Fruit fly (Drosophila melanogaster): ENCODE data around the gene CG14294.

The CG14294 gene

dm6 chr3R:18923208-18923761, 21.2 kb upstream of the CG14294 start (continued):
- TF ChIP-seq nerfin-1 (tag; optimal IDR thresholded peaks at IDR 0.05), result no peak
- no peak for TF ChIP-seq kay (GFP tag; optimal IDR thresholded peaks at IDR 0.05)
- TF ChIP-seq Oli (tag; optimal IDR thresholded peaks at IDR 0.05), result no peak
- no peak for TF ChIP-seq CG18599 (GFP tag; optimal IDR thresholded peaks at IDR 0.05)
- TF ChIP-seq cg (GFP tag; optimal IDR thresholded peaks at IDR 0.05), result peak; percentile 78
- TF ChIP-seq CG6175 (GFP tag; IDR thresholded peaks at IDR 0.05), result no peak
- TF ChIP-seq Jarid2 (GFP tag; optimal IDR thresholded peaks at IDR 0.05), result no peak
- no peak for TF ChIP-seq caup (GFP tag; optimal IDR thresholded peaks at IDR 0.05; ENCODE audit: severe bottlenecking)
- TF ChIP-seq CG3163 (GFP tag; optimal IDR thresholded peaks at IDR 0.05), result peak; percentile 3
- TF ChIP-seq Nf-YB (GFP tag; optimal IDR thresholded peaks at IDR 0.05), result peak; percentile 96
- TF ChIP-seq sisA (GFP tag; IDR thresholded peaks at IDR 0.05), result no peak
- TF ChIP-seq esg (GFP tag; conservative IDR thresholded peaks at IDR 0.05), result no peak
- TF ChIP-seq Atf6 (GFP tag; IDR thresholded peaks at IDR 0.05), result peak; percentile 45; the same call in 1 of the 2 replicates
- no peak for TF ChIP-seq Fer2 (tag; optimal IDR thresholded peaks at IDR 0.05)
- TF ChIP-seq gro (GFP tag; optimal IDR thresholded peaks at IDR 0.05), result no peak
- no peak for TF ChIP-seq cad (GFP tag; optimal IDR thresholded peaks at IDR 0.05)
- TF ChIP-seq Elba2 (GFP tag; optimal IDR thresholded peaks at IDR 0.05), result peak; percentile 92
- no peak for TF ChIP-seq chif (GFP tag; optimal IDR thresholded peaks at IDR 0.05)
- TF ChIP-seq CG32767 (GFP tag; IDR thresholded peaks at IDR 0.05), result no peak
- TF ChIP-seq pfk (GFP tag; optimal IDR thresholded peaks at IDR 0.05), result no peak
- TF ChIP-seq Stat92E (GFP tag; optimal IDR thresholded peaks at IDR 0.05), result no peak
- TF ChIP-seq CG14667 (GFP tag; IDR thresholded peaks at IDR 0.05), result no peak
- TF ChIP-seq Hr39 (optimal IDR thresholded peaks at IDR 0.05), result no peak

- peak; percentile 43 for TF ChIP-seq CG15514 (GFP tag; optimal IDR thresholded peaks at IDR 0.05)
- TF ChIP-seq ftz-f1 (GFP tag; optimal IDR thresholded peaks at IDR 0.05), result peak; percentile 84
- TF ChIP-seq CG12219 (GFP tag; optimal IDR thresholded peaks at IDR 0.05), result no peak
- peak; percentile 37; the same call in 1 of the 2 replicates for TF ChIP-seq amos (GFP tag; IDR thresholded peaks at IDR 0.05; ENCODE audit: partially characterized antibody)
- TF ChIP-seq Aef1 (GFP tag; IDR thresholded peaks at IDR 0.05), result peak; percentile 43; the same call in 2 of the 3 replicates
- no peak for TF ChIP-seq Side (GFP tag; optimal IDR thresholded peaks at IDR 0.05)
- TF ChIP-seq Awh (GFP tag; IDR thresholded peaks at IDR 0.05), result peak; percentile 62; the same call in 1 of the 2 replicates
- peak; percentile 82 for TF ChIP-seq rib (GFP tag; IDR thresholded peaks at IDR 0.05)
- TF ChIP-seq chinmo (GFP tag; IDR thresholded peaks at IDR 0.05; ENCODE audit: partially characterized antibody), result peak; percentile 86; the same call in 2 of the 4 replicates
- no peak for TF ChIP-seq C15 (GFP tag; IDR thresholded peaks at IDR 0.05)
- no peak for TF ChIP-seq Max (GFP tag; optimal IDR thresholded peaks at IDR 0.05)
- no peak for TF ChIP-seq CG1233 (GFP tag; optimal IDR thresholded peaks at IDR 0.05)
- TF ChIP-seq kah (GFP tag; optimal IDR thresholded peaks at IDR 0.05), result peak; percentile 85
- TF ChIP-seq gt (GFP tag; IDR thresholded peaks at IDR 0.05), result no peak
- no peak for TF ChIP-seq CG10462 (GFP tag; optimal IDR thresholded peaks at IDR 0.05)
- TF ChIP-seq CG6813 (GFP tag; optimal IDR thresholded peaks at IDR 0.05), result peak; percentile 8
- peak; percentile 51; the same call in 1 of the 3 replicates for TF ChIP-seq Dbx (GFP tag; IDR thresholded peaks at IDR 0.05)
- peak; percentile 22 for TF ChIP-seq zfh2 (GFP tag; optimal IDR thresholded peaks at IDR 0.05)
- peak; percentile 51 for TF ChIP-seq twi (tag; optimal IDR thresholded peaks at IDR 0.05)
- TF ChIP-seq mirr (GFP tag; optimal IDR thresholded peaks at IDR 0.05), result peak; percentile 99
- TF ChIP-seq Adf1 (GFP tag; IDR thresholded peaks at IDR 0.05), result 0 out of 2 replicates have a peak, but pooled peaks have one; percentile 40
- peak; percentile 32; the same call in 1 of the 2 replicates for TF ChIP-seq Rfx (GFP tag; IDR thresholded peaks at IDR 0.05)
- peak; percentile 26 for TF ChIP-seq CG2678 (tag; optimal IDR thresholded peaks at IDR 0.05)
- no peak for TF ChIP-seq bab2 (GFP tag; optimal IDR thresholded peaks at IDR 0.05)
- peak; percentile 69; the same call in 2 of the 3 replicates for TF ChIP-seq CG6175 (GFP tag; IDR thresholded peaks at IDR 0.05)
- peak; percentile 86 for TF ChIP-seq scrt (GFP tag; optimal IDR thresholded peaks at IDR 0.05)
- TF ChIP-seq gro (GFP tag; optimal IDR thresholded peaks at IDR 0.05), result peak; percentile 70
- TF ChIP-seq sd (tag; optimal IDR thresholded peaks at IDR 0.05), result peak; percentile 77
- peak; percentile 82 for TF ChIP-seq Med (GFP tag)
Measured at dm6 chr3R:18918872-18919339, 16.8 kb upstream of the CG14294 start.

Data from whole organism, embryonic.